Worm (Caenorhabditis elegans): ENCODE results near the gene twk-40.

The twk-40 gene

DNA sequence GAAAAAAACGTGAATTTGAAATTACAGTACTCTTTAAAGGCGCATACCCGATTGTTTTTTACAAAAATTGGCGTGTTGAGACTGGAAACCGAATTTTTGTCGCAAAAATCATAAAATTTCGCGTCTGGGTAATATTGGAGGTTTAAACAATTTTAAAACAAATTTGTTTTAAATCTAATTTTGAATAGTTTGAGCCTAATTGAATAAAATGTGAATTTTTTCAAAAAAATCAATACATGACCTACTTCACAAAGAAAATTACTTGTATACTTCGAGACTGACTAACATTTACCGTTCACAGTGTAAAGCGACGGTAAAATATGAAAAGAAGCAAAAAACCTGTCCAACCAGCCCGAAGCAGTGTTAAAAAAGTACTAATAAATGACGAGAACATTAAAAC is 35.0 kb downstream of the twk-40 start:
- TF ChIP-seq D2030.7 (GFP tag; IDR thresholded peaks at IDR 0.05) (no peak), ekl-4 (GFP tag; IDR thresholded peaks at IDR 0.05) (no peak), Y53G8AR.9 (GFP tag; conservative IDR thresholded peaks at IDR 0.05) (0 out of 2 replicates have a peak, but pooled peaks have one; percentile 26), sptf-2 (GFP tag; optimal IDR thresholded peaks at IDR 0.05) (no peak), Y53F4B.3 (GFP tag; IDR thresholded peaks at IDR 0.05) (no peak), F39B2.1 (GFP tag; IDR thresholded peaks at IDR 0.05) (no peak), lin-54 (GFP tag; optimal IDR thresholded peaks at IDR 0.05) (peak; percentile 25)

DNA sequence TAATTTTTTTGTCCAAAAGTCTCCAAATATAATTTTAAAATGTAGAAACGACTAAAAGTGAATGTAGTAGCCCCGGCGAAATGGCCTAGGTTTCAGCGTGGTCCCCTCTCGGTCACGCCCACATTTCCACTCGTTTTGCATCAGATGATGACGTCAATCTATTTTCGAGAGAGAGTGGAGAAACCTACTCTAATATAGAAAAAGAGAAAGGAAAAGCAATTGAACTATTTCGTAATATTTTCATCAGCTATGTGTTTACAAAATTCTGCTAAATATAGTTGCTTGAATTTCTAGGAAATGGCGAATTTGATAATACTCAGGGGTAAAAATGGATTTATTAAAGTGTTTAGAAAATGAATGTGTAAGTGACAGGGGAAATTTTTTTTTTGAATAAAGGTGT is 36.5 kb downstream of the twk-40 start:
- TF ChIP-seq snpc-1.3 (tag; optimal IDR thresholded peaks at IDR 0.05; ENCODE audit: insufficient read depth) (no peak), cebp-1 (GFP tag; IDR thresholded peaks at IDR 0.05) (0 out of 2 replicates have a peak, but pooled peaks have one; percentile 11), cebp-1 (tag; optimal IDR thresholded peaks at IDR 0.05) (peak; percentile 89), bed-1 (GFP tag; IDR thresholded peaks at IDR 0.05) (no peak), tbx-9 (tag; optimal IDR thresholded peaks at IDR 0.05; ENCODE audit: borderline replicate concordance) (no peak), bed-2 (GFP tag; IDR thresholded peaks at IDR 0.05) (no peak), dpff-1 (tag; optimal IDR thresholded peaks at IDR 0.05) (no peak), atf-7 (tag; optimal IDR thresholded peaks at IDR 0.05) (peak; percentile 13), hmg-1.2 (GFP tag; IDR thresholded peaks at IDR 0.05) (no peak), snpc-4 (GFP tag; optimal IDR thresholded peaks at IDR 0.05) (no peak), snpc-4 (tag; optimal IDR thresholded peaks at IDR 0.05) (no peak)

DNA sequence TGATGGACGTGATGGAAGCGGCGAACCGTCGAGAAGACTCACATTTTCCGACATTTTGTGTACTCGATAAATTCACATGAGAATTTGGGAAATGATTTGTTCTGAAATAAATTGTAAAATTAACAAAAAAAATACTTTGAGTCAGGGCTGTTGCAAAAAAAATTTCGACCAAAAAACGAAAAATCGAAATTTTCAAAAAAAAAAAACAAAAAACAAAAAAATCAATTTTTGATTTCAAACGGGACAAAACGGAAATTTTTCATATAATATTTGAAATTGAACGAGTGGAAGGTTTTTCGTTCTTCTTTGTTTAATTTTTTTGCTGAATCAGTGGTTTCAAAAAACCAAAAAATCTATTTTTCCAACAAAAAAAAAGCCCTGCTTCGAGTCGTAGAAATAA is 37.1 kb downstream of the twk-40 start, which contains the start of gene cua-1:
TSS of gene cua-1 (minus strand) at position 101 of the 400 bp plus-strand sequence.
- no peak for TF ChIP-seq cebp-1 (GFP tag; IDR thresholded peaks at IDR 0.05)
- no peak for TF ChIP-seq cebp-1 (tag; optimal IDR thresholded peaks at IDR 0.05)
- no peak for TF ChIP-seq aptf-2 (GFP tag; conservative IDR thresholded peaks at IDR 0.05)
- TF ChIP-seq zfh-2 (GFP tag; conservative IDR thresholded peaks at IDR 0.05), result no peak
- no peak for TF ChIP-seq nhr-80 (tag; optimal IDR thresholded peaks at IDR 0.05)

DNA sequence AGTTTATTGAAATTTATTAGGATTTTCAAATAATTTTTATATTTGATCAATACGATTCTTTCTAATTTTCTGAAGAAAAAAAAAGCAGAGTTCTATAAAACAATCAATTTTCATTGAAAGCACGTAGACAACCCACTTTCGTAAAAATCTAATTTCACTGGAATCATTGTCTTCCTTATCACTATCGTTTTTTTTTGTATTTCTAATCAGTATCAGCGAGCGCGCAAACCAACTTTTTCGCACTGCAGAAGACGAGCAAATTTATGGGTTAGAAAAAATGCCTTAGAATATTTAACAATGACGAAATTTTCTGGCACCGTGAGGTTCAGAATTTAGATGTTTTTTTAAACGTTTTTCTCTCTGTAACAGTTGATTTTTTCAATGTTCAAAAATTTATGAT is 39.5 kb downstream of the twk-40 start:
- TF ChIP-seq B0336.3 (GFP tag; IDR thresholded peaks at IDR 0.05) (no peak), C06A6.2 (GFP tag; conservative IDR thresholded peaks at IDR 0.05) (no peak), let-607 (tag; optimal IDR thresholded peaks at IDR 0.05) (no peak), nhr-80 (tag; optimal IDR thresholded peaks at IDR 0.05) (peak; percentile 47)

DNA sequence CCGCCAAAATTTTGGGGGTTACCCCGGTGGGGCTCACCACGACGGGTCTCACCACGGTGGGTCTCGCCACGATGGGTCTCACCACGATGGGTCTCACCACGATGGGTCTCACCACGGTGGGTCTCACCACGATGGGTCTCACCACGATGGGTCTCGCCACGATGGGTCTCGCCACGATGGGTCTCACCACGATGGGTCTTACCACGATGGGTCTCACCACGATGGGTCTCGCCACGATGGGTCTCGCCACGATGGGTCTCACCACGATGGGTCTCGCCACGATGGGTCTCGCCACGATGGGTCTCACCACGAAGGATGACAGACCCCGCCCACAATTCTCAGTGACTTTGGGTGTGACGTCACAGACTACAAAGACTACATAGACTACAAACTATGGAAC is 44.0 kb downstream of the twk-40 start:
- peak; percentile 51; the same call in 1 of the 2 replicates for TF ChIP-seq D2030.7 (GFP tag; IDR thresholded peaks at IDR 0.05)
- 0 out of 2 replicates have a peak, but pooled peaks have one; percentile 67 for TF ChIP-seq madf-3 (GFP tag; IDR thresholded peaks at IDR 0.05)
- TF ChIP-seq nfyb-1 (GFP tag; IDR thresholded peaks at IDR 0.05), result 0 out of 2 replicates have a peak, but pooled peaks have one; percentile 55
- peak; percentile 33 for TF ChIP-seq madf-6 (GFP tag; IDR thresholded peaks at IDR 0.05)
- peak; percentile 85 for TF ChIP-seq egrh-3 (GFP tag; IDR thresholded peaks at IDR 0.05)
- 0 out of 2 replicates have a peak, but pooled peaks have one; percentile 32 for TF ChIP-seq aptf-3 (GFP tag; IDR thresholded peaks at IDR 0.05)
- peak; percentile 80 for TF ChIP-seq F33H1.4 (GFP tag; IDR thresholded peaks at IDR 0.05)
- peak; percentile 40; the same call in 1 of the 2 replicates for TF ChIP-seq ceh-100 (GFP tag; IDR thresholded peaks at IDR 0.05)
- TF ChIP-seq mcd-1 (GFP tag; IDR thresholded peaks at IDR 0.05), result peak; percentile 41
